Worm (Caenorhabditis elegans): ENCODE results near the gene chil-27.

Gene chil-27

ce11 chrII:9522986-9523385, 45.3 kb downstream of the chil-27 start, which contains the start of gene AH6.17:
AH6.17 (plus strand) TSS chrII:9523170.
- TF ChIP-seq sox-4 (tag; optimal IDR thresholded peaks at IDR 0.05) (no peak), K02D7.2 (tag; optimal IDR thresholded peaks at IDR 0.05) (no peak), ceh-31 (tag; optimal IDR thresholded peaks at IDR 0.05) (no peak), ceh-34 (tag; optimal IDR thresholded peaks at IDR 0.05) (no peak), pat-9 (tag; optimal IDR thresholded peaks at IDR 0.05) (no peak), tbx-2 (tag; optimal IDR thresholded peaks at IDR 0.05) (no peak), nhr-11 (tag; optimal IDR thresholded peaks at IDR 0.05) (no peak), zip-5 (tag; optimal IDR thresholded peaks at IDR 0.05) (no peak), unc-86 (tag; optimal IDR thresholded peaks at IDR 0.05) (no peak), tbx-7 (tag; optimal IDR thresholded peaks at IDR 0.05) (no peak), sdc-2 (tag; optimal IDR thresholded peaks at IDR 0.05) (no peak), ceh-24 (tag; optimal IDR thresholded peaks at IDR 0.05) (no peak), npax-4 (tag; optimal IDR thresholded peaks at IDR 0.05) (no peak), ceh-6 (GFP tag; optimal IDR thresholded peaks at IDR 0.05) (no peak), odd-2 (tag; optimal IDR thresholded peaks at IDR 0.05) (no peak)

- no peak for TF ChIP-seq ceh-6 (GFP tag; optimal IDR thresholded peaks at IDR 0.05)
- TF ChIP-seq ref-2 (tag; optimal IDR thresholded peaks at IDR 0.05), result no peak
- no peak for TF ChIP-seq odd-2 (tag; optimal IDR thresholded peaks at IDR 0.05)
- TF ChIP-seq elt-2 (tag; optimal IDR thresholded peaks at IDR 0.05), result no peak
- no peak for TF ChIP-seq ceh-14 (tag; optimal IDR thresholded peaks at IDR 0.05)
- TF ChIP-seq syd-9 (tag; optimal IDR thresholded peaks at IDR 0.05), result no peak
- TF ChIP-seq ama-1 (optimal IDR thresholded peaks at IDR 0.05), result no peak
- no peak for TF ChIP-seq fax-1 (tag; optimal IDR thresholded peaks at IDR 0.05)
- no peak for TF ChIP-seq gmeb-2 (tag; optimal IDR thresholded peaks at IDR 0.05)
- no peak for TF ChIP-seq ceh-22 (tag; optimal IDR thresholded peaks at IDR 0.05)
- no peak for TF ChIP-seq zip-5 (tag; optimal IDR thresholded peaks at IDR 0.05)
- no peak for TF ChIP-seq ceh-45 (GFP tag; IDR thresholded peaks at IDR 0.05)
- no peak for TF ChIP-seq madf-2 (tag; optimal IDR thresholded peaks at IDR 0.05)
- no peak for TF ChIP-seq nfya-1 (tag; optimal IDR thresholded peaks at IDR 0.05)
- TF ChIP-seq dve-1 (tag; optimal IDR thresholded peaks at IDR 0.05), result no peak
- TF ChIP-seq pag-3 (tag; optimal IDR thresholded peaks at IDR 0.05; ENCODE audit: borderline replicate concordance), result no peak
- TF ChIP-seq C08G9.2 (tag; optimal IDR thresholded peaks at IDR 0.05), result no peak
- TF ChIP-seq C38D4.7 (GFP tag; optimal IDR thresholded peaks at IDR 0.05), result no peak
Observed at ce11 chrII:9523539-9524224, 46.0 kb downstream of the chil-27 start, which contains the start of gene mex-6. mex-6 (plus strand) TSS chrII:9524174.

- TF ChIP-seq ama-1 (optimal IDR thresholded peaks at IDR 0.05) (no peak), sox-4 (tag; optimal IDR thresholded peaks at IDR 0.05) (no peak), Y22D7AL.16 (tag; optimal IDR thresholded peaks at IDR 0.05) (no peak)
Observed at ce11 chrII:9528480-9528879, 50.8 kb downstream of the chil-27 start, which contains the start of gene sra-2. sra-2 (plus strand) TSS chrII:9528780.
